Worm (Caenorhabditis elegans) whole organism, L4/young adult: ENCODE results near the gene mlt-11.

Experiments
- W03F9.2 ChIP-seq: fragments of 150-350 bp; optimal IDR thresholded peaks from 2 replicates; lab custom pipeline; 2014; ENCODE audit warnings: missing biosample characterization, missing genetic modification characterization
- dao-5 ChIP-seq: sonication (generic microtip); optimal IDR thresholded peaks from 2 replicates; lab custom pipeline; 2016; ENCODE audit warnings: missing genotype, missing genetic modification characterization, moderate library complexity, missing compliant biosample characterization
- him-1 ChIP-seq: sonication (generic microtip); optimal IDR thresholded peaks from 2 replicates; lab custom pipeline; 2016; ENCODE audit warnings: missing genotype, missing genetic modification reagents, missing genetic modification characterization, missing compliant biosample characterization

mlt-11 gene

DNA sequence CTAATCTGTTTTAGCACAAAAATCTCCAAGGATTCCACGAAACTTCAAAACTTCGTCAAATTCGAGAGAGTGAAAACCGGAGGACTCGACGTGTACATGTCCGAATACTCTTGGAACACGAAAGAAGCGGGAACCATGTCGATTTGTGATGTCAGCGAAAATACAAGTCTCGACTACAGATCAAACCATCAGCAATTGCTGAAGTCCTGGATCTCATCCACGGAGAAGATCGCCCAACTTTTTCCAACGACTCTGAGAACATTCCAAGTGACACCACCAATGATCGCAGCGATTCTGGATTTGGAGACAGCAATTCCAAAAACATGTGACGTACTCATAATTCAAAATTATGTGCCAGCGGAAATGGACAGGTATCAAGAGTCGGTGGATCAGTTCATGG is 55.4 kb downstream of the mlt-11 start:
- TF ChIP-seq him-1 (tag; lab: Kevin White, UChicago) = no peak
- no peak for TF ChIP-seq W03F9.2 (tag; lab: Kevin White, UChicago)
- TF ChIP-seq dao-5 (tag; lab: Kevin White, UChicago) = no peak

DNA sequence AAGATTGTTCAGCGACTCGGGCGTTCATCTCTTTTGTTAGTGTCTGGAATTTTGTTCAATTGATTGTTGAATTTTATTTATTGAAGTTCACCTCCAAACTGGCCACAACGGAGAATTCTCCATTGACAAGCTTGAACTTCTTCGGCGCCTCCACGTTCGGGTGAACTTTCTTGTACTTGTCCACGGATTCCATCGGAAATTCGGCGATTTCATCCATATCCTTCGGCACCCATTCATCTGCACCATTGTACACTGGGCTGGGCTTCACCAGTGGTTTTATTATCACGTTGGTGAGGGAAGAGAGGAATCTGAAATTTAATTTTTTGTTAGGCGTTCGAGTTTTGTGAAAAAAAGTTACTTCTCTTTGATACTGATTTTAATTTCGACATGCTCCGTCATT is 60.5 kb downstream of the mlt-11 start:
- no peak for TF ChIP-seq him-1 (tag; lab: Kevin White, UChicago)
- no peak for TF ChIP-seq dao-5 (tag; lab: Kevin White, UChicago)
- no peak for TF ChIP-seq W03F9.2 (tag; lab: Kevin White, UChicago)
